Worm (Caenorhabditis elegans): ENCODE results near the gene plc-3.

Gene plc-3

ce11 chrII:10203067-10203466 lies 19.6 kb upstream of the plc-3 start:
- TF ChIP-seq spr-3 (GFP tag; optimal IDR thresholded peaks at IDR 0.05) (no peak), nhr-11 (tag; optimal IDR thresholded peaks at IDR 0.05) (peak; percentile 32)

DNA sequence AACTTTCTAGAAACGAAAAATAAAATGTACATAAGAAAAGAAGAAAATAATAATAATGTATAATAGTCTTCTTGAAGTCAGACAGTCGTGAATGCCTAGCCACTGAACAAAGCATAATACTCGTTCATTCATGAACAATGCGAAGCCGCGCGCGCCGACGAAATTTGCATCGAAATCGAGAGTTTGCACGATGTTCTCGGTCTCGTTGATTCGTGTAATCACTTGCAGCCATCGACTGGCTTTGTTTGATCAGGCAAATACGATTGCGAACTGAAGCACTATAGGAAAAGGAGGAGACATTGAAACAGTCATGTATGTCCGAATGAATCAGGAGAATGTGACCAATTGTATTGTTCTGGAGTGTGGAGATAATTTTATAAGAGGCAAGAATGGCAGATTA lies 18.9 kb upstream of the plc-3 start:
- no peak for TF ChIP-seq ZK337.2 (GFP tag; IDR thresholded peaks at IDR 0.05)
- TF ChIP-seq Y48G9A.11 (GFP tag; IDR thresholded peaks at IDR 0.05): no peak
- TF ChIP-seq daf-12 (tag; optimal IDR thresholded peaks at IDR 0.05): no peak
- no peak for TF ChIP-seq mep-1 (tag; optimal IDR thresholded peaks at IDR 0.05)
- no peak for TF ChIP-seq ces-1 (GFP tag; optimal IDR thresholded peaks at IDR 0.05)
- no peak for TF ChIP-seq pqm-1 (tag; optimal IDR thresholded peaks at IDR 0.05)
- no peak for TF ChIP-seq mdl-1 (tag; optimal IDR thresholded peaks at IDR 0.05)

- TF ChIP-seq skn-1 (tag; optimal IDR thresholded peaks at IDR 0.05) (no peak), rbr-2 (tag; optimal IDR thresholded peaks at IDR 0.05) (no peak), vab-7 (GFP tag; IDR thresholded peaks at IDR 0.05) (no peak), hlh-30 (tag; optimal IDR thresholded peaks at IDR 0.05; ENCODE audit: insufficient read depth) (peak; percentile 19), hlh-11 (tag; optimal IDR thresholded peaks at IDR 0.05) (peak; percentile 34), zip-2 (tag; optimal IDR thresholded peaks at IDR 0.05) (no peak), nhr-11 (tag; optimal IDR thresholded peaks at IDR 0.05) (peak; percentile 60), dmd-8 (GFP tag; IDR thresholded peaks at IDR 0.05) (no peak), unc-62 (GFP tag; optimal IDR thresholded peaks at IDR 0.05 in 1 of 2) (peak in 1 of 2 experiments; percentile 94), unc-62 (tag; optimal IDR thresholded peaks at IDR 0.05) (no peak)
Observed at ce11 chrII:10204428-10205049, 18.1 kb upstream of the plc-3 start.

- no peak for TF ChIP-seq F26F4.8 (GFP tag; conservative IDR thresholded peaks at IDR 0.05)
- no peak for TF ChIP-seq rbr-2 (tag; optimal IDR thresholded peaks at IDR 0.05)
- no peak for TF ChIP-seq nhr-6 (tag; optimal IDR thresholded peaks at IDR 0.05)
- no peak for TF ChIP-seq hif-1 (tag; optimal IDR thresholded peaks at IDR 0.05)
- TF ChIP-seq nhr-77 (tag; optimal IDR thresholded peaks at IDR 0.05): no peak
- TF ChIP-seq dmd-8 (GFP tag; IDR thresholded peaks at IDR 0.05): no peak
- TF ChIP-seq ceh-28 (tag; optimal IDR thresholded peaks at IDR 0.05): no peak
- TF ChIP-seq Y105C5A.15 (GFP tag; IDR thresholded peaks at IDR 0.05): no peak
- TF ChIP-seq ZK337.2 (GFP tag; IDR thresholded peaks at IDR 0.05): no peak
- TF ChIP-seq T26A8.4 (GFP tag; IDR thresholded peaks at IDR 0.05): no peak
- TF ChIP-seq nhr-10 (tag; optimal IDR thresholded peaks at IDR 0.05): no peak
- TF ChIP-seq mdl-1 (tag; optimal IDR thresholded peaks at IDR 0.05): no peak
- no peak for TF ChIP-seq unc-62 (GFP tag; optimal IDR thresholded peaks at IDR 0.05 in 1 of 2)
- no peak for TF ChIP-seq unc-62 (tag; optimal IDR thresholded peaks at IDR 0.05)
Observed at ce11 chrII:10206425-10206824, 16.3 kb upstream of the plc-3 start, which contains the start of gene T01E8.1. Gene T01E8.1 (plus strand): TSS chrII:10206725.

DNA sequence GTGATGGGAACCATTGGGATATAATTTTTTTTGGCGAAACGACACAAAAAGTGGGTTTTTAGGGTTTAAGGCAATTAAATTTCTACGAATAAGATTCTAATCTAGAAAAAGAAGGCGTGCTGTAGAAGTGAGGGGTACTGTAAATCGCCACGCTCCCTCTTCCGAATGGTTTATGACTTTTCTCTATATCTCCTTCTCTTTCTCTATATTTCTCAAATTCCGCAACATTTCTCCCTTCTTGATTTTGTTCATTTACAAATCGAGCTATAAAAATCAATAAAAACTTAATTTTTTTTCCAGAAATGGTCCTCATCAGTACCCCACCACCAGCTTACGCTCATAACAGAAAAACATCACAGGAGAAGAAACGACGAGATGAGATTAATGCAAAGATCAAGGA lies 4.5 kb upstream of the plc-3 start, which contains the start of gene ref-1:
Gene ref-1, plus strand, starts transcription at position 301 of the 400 bp plus-strand sequence.
- TF ChIP-seq nhr-10 (tag; optimal IDR thresholded peaks at IDR 0.05) (no peak), rbr-2 (tag; optimal IDR thresholded peaks at IDR 0.05) (no peak), zip-2 (tag; optimal IDR thresholded peaks at IDR 0.05) (no peak), ceh-82 (tag; optimal IDR thresholded peaks at IDR 0.05) (no peak)

ce11 chrII:10220631-10221030 lies 2.0 kb upstream of the plc-3 start:
- no peak for TF ChIP-seq ceh-28 (tag; optimal IDR thresholded peaks at IDR 0.05)
- TF ChIP-seq mdt-29 (GFP tag; IDR thresholded peaks at IDR 0.05): no peak
- TF ChIP-seq F10B5.3 (tag; optimal IDR thresholded peaks at IDR 0.05): no peak
- no peak for TF ChIP-seq daf-16 (GFP tag; optimal IDR thresholded peaks at IDR 0.05)
- TF ChIP-seq daf-16 (tag; optimal IDR thresholded peaks at IDR 0.05): peak; percentile 26
- TF ChIP-seq nhr-28 (tag; optimal IDR thresholded peaks at IDR 0.05): peak; percentile 21

Data from whole organism, L4 larva.